Worm (Caenorhabditis elegans) whole organism, dauer: Measurements from ENCODE around the gene syx-16.

Experiments used
- unc-62 ChIP-seq: sonication (generic microtip); optimal IDR thresholded peaks from 2 replicates; lab custom pipeline; 2017; ENCODE audit warnings: missing biosample characterization, missing genetic modification reagents, missing genetic modification characterization

The syx-16 gene

ce11 chrIII:5221820-5222219, 12.9 kb upstream of the syx-16 start:
- no peak for TF ChIP-seq unc-62 (GFP tag; lab: Kevin White, UChicago)

DNA sequence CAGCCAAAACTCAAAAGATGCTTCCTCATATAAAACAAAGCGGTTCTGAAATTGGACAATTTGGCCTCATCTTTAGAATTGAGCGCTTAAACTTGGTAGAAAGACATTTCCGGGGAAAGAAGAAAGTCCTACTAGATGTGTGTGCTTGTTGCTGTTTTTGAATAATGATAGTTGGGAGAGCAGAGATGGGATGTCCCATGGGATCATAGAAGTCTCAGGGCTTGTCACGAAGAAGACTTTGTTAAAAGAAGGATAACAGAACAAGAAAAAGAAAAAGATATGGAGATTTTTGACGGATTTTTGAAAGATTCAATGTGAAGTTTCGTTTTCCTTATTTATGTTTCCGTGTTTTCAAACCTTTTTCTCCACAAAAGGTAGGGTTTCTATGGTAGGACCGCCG, 9.8 kb upstream of the syx-16 start, which contains the start of gene ZC155.2:
TSS of gene ZC155.2 (plus strand) at position 301 of the 400 bp plus-strand sequence.
- TF ChIP-seq unc-62 (GFP tag; lab: Kevin White, UChicago): no peak

DNA sequence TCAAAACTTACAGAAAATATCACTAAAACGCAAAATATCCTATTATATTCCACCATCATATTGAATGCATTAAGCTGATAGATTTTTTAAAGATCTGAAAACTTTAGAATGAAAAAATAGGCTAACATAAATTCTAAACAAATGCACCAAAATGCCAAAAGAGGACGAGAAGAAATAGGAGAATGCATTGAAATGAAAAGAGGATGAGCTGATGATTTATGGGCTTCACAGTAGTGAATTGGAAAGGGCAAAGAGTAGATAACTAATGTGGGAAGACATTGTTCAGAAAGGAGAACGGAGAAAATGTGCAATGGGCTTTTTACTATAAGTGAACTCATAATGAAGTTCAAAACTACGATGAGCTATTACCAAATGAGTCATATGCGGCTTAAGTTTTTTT, 8.6 kb upstream of the syx-16 start, which contains the start of gene cutl-19:
TSS of gene cutl-19 (minus strand) at position 101 of the 400 bp plus-strand sequence.
- no peak for TF ChIP-seq unc-62 (GFP tag; lab: Kevin White, UChicago)

DNA sequence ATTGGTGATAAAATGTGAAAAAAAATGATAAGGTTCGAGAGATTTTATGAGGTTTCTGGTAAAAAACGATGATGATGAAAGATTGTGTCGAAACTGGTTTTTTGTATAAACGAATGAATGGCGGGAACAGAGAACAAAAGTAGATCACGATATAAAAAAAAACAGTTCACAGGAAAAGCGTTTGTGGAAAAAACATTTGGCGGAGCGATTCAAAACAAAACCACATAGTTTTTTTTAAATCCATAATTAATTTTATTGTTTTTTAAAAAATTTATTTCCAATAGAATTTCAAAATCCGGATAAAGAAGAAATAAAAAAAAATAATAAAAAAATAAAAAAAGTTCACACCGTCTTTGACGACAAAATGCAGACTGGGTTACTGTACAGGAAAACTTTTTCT, 6.5 kb upstream of the syx-16 start, which contains the start of gene ZC155.4:
TSS of gene ZC155.4 (minus strand) at position 101 of the 400 bp plus-strand sequence.
- no peak for TF ChIP-seq unc-62 (GFP tag; lab: Kevin White, UChicago)

ce11 chrIII:5214162-5214561, 5.3 kb upstream of the syx-16 start:
- no peak for TF ChIP-seq unc-62 (GFP tag; lab: Kevin White, UChicago)

DNA sequence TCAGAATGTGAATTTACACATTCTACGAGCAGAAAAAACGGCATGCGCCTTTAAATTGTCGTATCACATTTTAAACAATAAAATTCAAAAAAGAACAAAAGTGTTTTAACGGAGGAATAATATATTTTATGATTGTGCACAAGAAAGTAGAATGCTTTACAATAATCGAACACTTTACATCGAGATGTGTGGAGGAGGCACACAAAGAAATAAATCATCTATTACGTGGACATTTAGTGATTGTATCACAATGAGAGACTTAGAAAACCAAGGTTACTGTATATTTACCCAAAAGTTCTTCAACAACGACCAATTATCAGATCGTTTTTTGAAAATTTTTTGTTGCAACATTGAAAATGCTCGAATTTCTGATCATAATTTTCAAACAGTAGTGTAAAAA, 1.4 kb upstream of the syx-16 start:
- TF ChIP-seq unc-62 (GFP tag; lab: Kevin White, UChicago): no peak

DNA sequence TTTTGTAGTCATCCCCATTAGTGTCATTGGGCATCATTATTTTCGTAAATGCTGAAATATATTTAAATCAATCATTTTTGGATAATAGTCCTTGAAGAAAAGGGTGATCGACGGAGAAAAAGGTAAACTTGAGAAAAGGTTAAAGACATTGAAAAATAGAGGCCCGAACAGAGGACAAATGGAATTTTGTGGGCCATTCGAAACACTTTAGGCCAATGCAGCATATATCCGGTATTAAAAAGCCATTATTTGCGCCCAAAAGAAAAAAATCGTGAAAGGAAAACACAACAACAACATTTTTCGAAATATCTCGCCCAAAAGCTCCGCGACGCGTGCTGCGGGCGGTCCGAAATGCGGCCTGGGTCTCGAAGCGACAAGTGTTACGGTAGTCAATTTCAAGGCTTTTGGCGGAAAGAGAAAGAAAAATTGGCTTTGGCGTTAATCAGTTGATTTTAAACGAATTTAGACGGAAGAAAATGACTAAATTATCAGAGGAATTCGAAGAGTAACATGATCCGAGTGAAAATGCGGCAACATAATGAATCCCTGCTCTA, 2.0 kb downstream of the syx-16 start, which contains the start of gene morc-1:
TSS of gene morc-1 (minus strand) at position 51 of the 554 bp plus-strand sequence.
- TF ChIP-seq unc-62 (GFP tag; lab: Kevin White, UChicago): no peak

DNA sequence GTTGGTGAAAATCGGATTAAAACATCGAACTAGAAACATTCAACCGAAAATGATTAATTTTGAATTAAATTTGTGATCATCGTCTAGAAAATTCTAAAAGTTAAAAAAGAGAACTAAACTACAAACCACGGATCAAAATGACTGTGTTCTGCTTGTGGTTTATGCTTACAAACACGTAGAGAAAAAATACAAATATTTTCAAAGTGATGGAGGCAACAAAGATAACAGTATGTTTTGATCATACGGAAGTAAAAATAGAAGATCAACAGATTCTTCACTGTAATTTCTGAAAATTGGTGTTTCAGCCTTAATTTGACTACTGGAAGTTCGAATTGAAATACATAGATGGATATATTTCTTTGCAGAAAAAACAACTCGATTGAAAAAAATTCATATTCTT, 5.6 kb downstream of the syx-16 start:
- no peak for TF ChIP-seq unc-62 (GFP tag; lab: Kevin White, UChicago)

DNA sequence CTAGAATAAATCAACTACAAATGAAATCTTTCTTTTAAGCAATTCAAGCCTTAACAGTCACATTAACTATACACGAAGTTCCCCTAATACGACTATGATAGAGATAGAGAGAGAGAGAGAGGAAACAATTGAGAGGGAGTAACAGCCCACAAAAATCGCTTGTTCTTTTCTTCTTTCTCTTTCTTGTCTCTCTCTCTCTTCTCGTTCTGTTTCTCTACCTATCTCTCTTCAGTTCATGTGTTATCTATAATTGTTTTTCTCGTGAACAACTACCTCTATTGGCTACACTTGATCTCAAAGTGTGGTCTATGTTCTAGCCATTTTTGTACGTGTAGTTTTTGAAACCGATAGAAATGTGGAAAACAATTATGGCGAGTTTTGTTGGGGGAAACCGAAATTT, 6.3 kb downstream of the syx-16 start:
- TF ChIP-seq unc-62 (GFP tag; lab: Kevin White, UChicago): no peak

ce11 chrIII:5201267-5201666, 7.6 kb downstream of the syx-16 start:
- no peak for TF ChIP-seq unc-62 (GFP tag; lab: Kevin White, UChicago)

- TF ChIP-seq unc-62 (GFP tag; lab: Kevin White, UChicago): no peak
These were observed 8.6 kb downstream of the syx-16 start for ce11 chrIII:5200349-5200748.

DNA sequence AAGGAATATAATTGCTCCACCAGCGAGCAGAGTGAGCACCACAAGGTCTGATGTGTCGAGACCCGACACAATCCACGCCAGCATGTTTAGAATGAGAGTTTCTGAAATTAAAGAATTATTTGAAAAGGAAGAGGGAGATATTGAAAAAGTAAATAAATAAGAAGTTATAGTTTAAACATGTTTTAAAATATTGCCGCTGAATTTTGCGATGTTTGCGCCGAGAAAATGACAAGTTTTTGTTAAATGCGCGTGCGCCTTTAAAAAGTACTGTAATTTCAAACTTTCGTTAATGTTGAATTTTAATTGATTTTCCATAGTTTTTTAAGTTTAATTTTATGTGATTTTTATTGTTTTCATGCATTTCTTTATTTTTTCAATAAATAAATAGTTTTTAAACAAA, 9.3 kb downstream of the syx-16 start, which contains the start of gene emb-8:
TSS of gene emb-8 (minus strand) at position 101 of the 400 bp plus-strand sequence.
- no peak for TF ChIP-seq unc-62 (GFP tag; lab: Kevin White, UChicago)

ce11 chrIII:5196298-5197045, 12.4 kb downstream of the syx-16 start:
- no peak for TF ChIP-seq unc-62 (GFP tag; lab: Kevin White, UChicago)

ce11 chrIII:5195690-5196089, 13.2 kb downstream of the syx-16 start, which contains the start of gene moc-6:
moc-6 (plus strand) TSS chrIII:5195990.
- no peak for TF ChIP-seq unc-62 (GFP tag; lab: Kevin White, UChicago)

- no peak for TF ChIP-seq unc-62 (GFP tag; lab: Kevin White, UChicago)
These were observed 15.6 kb downstream of the syx-16 start for ce11 chrIII:5193266-5193665.

- no peak for TF ChIP-seq unc-62 (GFP tag; lab: Kevin White, UChicago)
These were observed 18.2 kb downstream of the syx-16 start, which contains the start of gene hira-1 for ce11 chrIII:5190671-5191174. hira-1 (plus strand) TSS chrIII:5191124.
